Worm (Caenorhabditis elegans) whole organism, early embryonic: Measurements from ENCODE around the gene C24G6.8.

Source experiments
- B0310.2 ChIP-seq: sonication (generic microtip); optimal IDR thresholded peaks from 2 replicates; lab custom pipeline; 2016; ENCODE audit warnings: mild to moderate bottlenecking, missing genetic modification characterization, missing compliant biosample characterization
- F13C5.2 ChIP-seq: sonication (generic microtip); optimal IDR thresholded peaks from 2 replicates; lab custom pipeline; 2017; ENCODE audit warnings: mild to moderate bottlenecking, missing genetic modification characterization, inconsistent platforms, missing compliant biosample characterization
- aly-1 ChIP-seq: sonication (generic microtip); optimal IDR thresholded peaks from 2 replicates; lab custom pipeline; 2016; ENCODE audit warnings: missing genetic modification characterization, missing compliant biosample characterization
- ama-1 ChIP-seq: fragments of 150-350 bp; optimal IDR thresholded peaks from 2 replicates; lab custom pipeline; 2014
- ceh-13 ChIP-seq: fragments of 200-800 bp; sonication (Bioruptor generic); optimal IDR thresholded peaks from 2 replicates; lab custom pipeline; 2018; ENCODE audit warnings: mild to moderate bottlenecking, missing genetic modification characterization, missing compliant biosample characterization
- ceh-36 ChIP-seq: sonication (generic microtip); optimal IDR thresholded peaks from 2 replicates; lab custom pipeline; 2016; ENCODE audit warnings: missing genetic modification characterization, inconsistent platforms, missing compliant biosample characterization
- ets-7 ChIP-seq: sonication (generic microtip); optimal IDR thresholded peaks from 2 replicates; lab custom pipeline; 2016; ENCODE audit warnings: missing genotype, missing genetic modification characterization, missing compliant biosample characterization
- flt-1 ChIP-seq: fragments of 200-800 bp; sonication (Bioruptor generic); IDR thresholded peaks from 2 replicates; pipeline ENCODE4 v1.3.6; 2022; ENCODE audit warnings: missing genetic modification characterization, missing compliant biosample characterization
- hmbx-1 ChIP-seq: sonication (generic microtip); optimal IDR thresholded peaks from 2 replicates; lab custom pipeline; 2016; ENCODE audit warnings: mild to moderate bottlenecking, missing genetic modification characterization, missing compliant biosample characterization
- hmg-4 ChIP-seq: fragments of 200-800 bp; sonication (Bioruptor generic); optimal IDR thresholded peaks from 2 replicates; lab custom pipeline; 2018; ENCODE audit warnings: mild to moderate bottlenecking, missing genetic modification characterization, missing compliant biosample characterization
- hnd-1 ChIP-seq: sonication (generic microtip); optimal IDR thresholded peaks from 2 replicates; lab custom pipeline; 2016; ENCODE audit warnings: missing genetic modification characterization, missing compliant biosample characterization
- pes-1 ChIP-seq: fragments of 200-800 bp; sonication (Bioruptor generic); IDR thresholded peaks from 2 replicates; pipeline ENCODE4 v1.3.6; 2022; ENCODE audit warnings: missing genetic modification reagents, missing genetic modification characterization, missing compliant biosample characterization
- scrt-1 ChIP-seq: fragments of 200-800 bp; sonication (Bioruptor generic); IDR thresholded peaks from 2 replicates; pipeline ENCODE4 v1.3.6; 2022; ENCODE audit warnings: missing genetic modification characterization, missing compliant biosample characterization
- sea-1 ChIP-seq: fragments of 200-800 bp; sonication (Bioruptor generic); conservative IDR thresholded peaks from 2 replicates; pipeline ENCODE4 v1.3.6; 2022; ENCODE audit warnings: missing genetic modification characterization, missing compliant biosample characterization
- tbx-11 ChIP-seq: fragments of 200-800 bp; sonication (Bioruptor generic); IDR thresholded peaks from 2 replicates; pipeline ENCODE4 v1.3.6; 2022; ENCODE audit warnings: missing genetic modification characterization, missing compliant biosample characterization
- tbx-37 ChIP-seq: fragments of 200-800 bp; sonication (Bioruptor generic); conservative IDR thresholded peaks from 2 replicates; pipeline ENCODE4 v1.3.6; 2022; ENCODE audit warnings: missing genetic modification reagents, missing genetic modification characterization, missing compliant biosample characterization
- tra-4 ChIP-seq: sonication (generic microtip); optimal IDR thresholded peaks from 2 replicates; lab custom pipeline; 2017; ENCODE audit warnings: missing genetic modification characterization, missing compliant biosample characterization

C24G6.8 gene

ce11 chrV:5579666-5580065 lies 44.0 kb upstream of the C24G6.8 start:
- TF ChIP-seq hmbx-1 (tag; lab: Kevin White, UChicago) (no peak), flt-1 (GFP tag; lab: Robert Waterston, UW) (no peak), sea-1 (GFP tag; lab: Robert Waterston, UW) (no peak)

- TF ChIP-seq ets-7 (tag; lab: Kevin White, UChicago), result no peak
- TF ChIP-seq F13C5.2, result no peak
- no peak for TF ChIP-seq ceh-13 (GFP tag; lab: Kevin White, UChicago)
- no peak for TF ChIP-seq sea-1 (GFP tag; lab: Robert Waterston, UW)
- no peak for TF ChIP-seq ama-1 (lab: Kevin White, UChicago)
- TF ChIP-seq tra-4 (tag; lab: Kevin White, UChicago), result no peak
- TF ChIP-seq hmg-4 (GFP tag; lab: Kevin White, UChicago), result no peak
- TF ChIP-seq flt-1 (GFP tag; lab: Robert Waterston, UW), result no peak
- no peak for TF ChIP-seq B0310.2
- no peak for TF ChIP-seq ceh-36 (tag; lab: Kevin White, UChicago)
- no peak for TF ChIP-seq hnd-1 (tag; lab: Kevin White, UChicago)
- no peak for TF ChIP-seq hmbx-1 (tag; lab: Kevin White, UChicago)
- no peak for TF ChIP-seq scrt-1
- TF ChIP-seq tbx-11 (GFP tag; lab: Robert Waterston, UW), result no peak
- TF ChIP-seq aly-1 (tag; lab: Kevin White, UChicago), result no peak
- no peak for TF ChIP-seq pes-1 (GFP tag; lab: Robert Waterston, UW)
- no peak for TF ChIP-seq tbx-37
These were observed 40.3 kb upstream of the C24G6.8 start for ce11 chrV:5576008-5576407.

- TF ChIP-seq B0310.2 (no peak), hmg-4 (GFP tag; lab: Kevin White, UChicago) (no peak), tbx-11 (GFP tag; lab: Robert Waterston, UW) (no peak), F13C5.2 (no peak), hnd-1 (tag; lab: Kevin White, UChicago) (no peak), hmbx-1 (tag; lab: Kevin White, UChicago) (no peak), tbx-37 (no peak), ama-1 (lab: Kevin White, UChicago) (no peak), scrt-1 (no peak), sea-1 (GFP tag; lab: Robert Waterston, UW) (no peak)
These were observed 36.0 kb upstream of the C24G6.8 start for ce11 chrV:5571691-5572090.

ce11 chrV:5570433-5570832 lies 34.8 kb upstream of the C24G6.8 start, which contains the start of gene glb-6:
TSS of gene glb-6 (minus strand) at chrV:5570533.
- TF ChIP-seq F13C5.2 (no peak), sea-1 (GFP tag; lab: Robert Waterston, UW) (no peak), ceh-36 (tag; lab: Kevin White, UChicago) (no peak), hmbx-1 (tag; lab: Kevin White, UChicago) (no peak), pes-1 (GFP tag; lab: Robert Waterston, UW) (no peak), scrt-1 (no peak), hnd-1 (tag; lab: Kevin White, UChicago) (no peak)

- TF ChIP-seq hmg-4 (GFP tag; lab: Kevin White, UChicago) (no peak), sea-1 (GFP tag; lab: Robert Waterston, UW) (no peak), F13C5.2 (no peak), hnd-1 (tag; lab: Kevin White, UChicago) (no peak), ets-7 (tag; lab: Kevin White, UChicago) (no peak), ceh-13 (GFP tag; lab: Kevin White, UChicago) (no peak), tbx-11 (GFP tag; lab: Robert Waterston, UW) (no peak), aly-1 (tag; lab: Kevin White, UChicago) (no peak), hmbx-1 (tag; lab: Kevin White, UChicago) (no peak), flt-1 (GFP tag; lab: Robert Waterston, UW) (no peak), tra-4 (tag; lab: Kevin White, UChicago) (no peak), B0310.2 (no peak), tbx-37 (no peak), ceh-36 (tag; lab: Kevin White, UChicago) (no peak)
These were observed 31.4 kb upstream of the C24G6.8 start, which contains the start of gene C18C4.7 for ce11 chrV:5567119-5567518. TSS of gene C18C4.7 (minus strand) at chrV:5567219.

ce11 chrV:5559882-5560281 lies 24.2 kb upstream of the C24G6.8 start:
- TF ChIP-seq scrt-1 (no peak), pes-1 (GFP tag; lab: Robert Waterston, UW) (no peak), tbx-11 (GFP tag; lab: Robert Waterston, UW) (no peak), sea-1 (GFP tag; lab: Robert Waterston, UW) (no peak), hmg-4 (GFP tag; lab: Kevin White, UChicago) (no peak), tra-4 (tag; lab: Kevin White, UChicago) (no peak), hmbx-1 (tag; lab: Kevin White, UChicago) (no peak), ceh-36 (tag; lab: Kevin White, UChicago) (no peak), tbx-37 (no peak), ceh-13 (GFP tag; lab: Kevin White, UChicago) (no peak), ama-1 (lab: Kevin White, UChicago) (no peak), flt-1 (GFP tag; lab: Robert Waterston, UW) (no peak), ets-7 (tag; lab: Kevin White, UChicago) (no peak), aly-1 (tag; lab: Kevin White, UChicago) (no peak), B0310.2 (no peak), hnd-1 (tag; lab: Kevin White, UChicago) (no peak)

- TF ChIP-seq tbx-11 (GFP tag; lab: Robert Waterston, UW) (no peak), aly-1 (tag; lab: Kevin White, UChicago) (no peak), scrt-1 (no peak), ets-7 (tag; lab: Kevin White, UChicago) (no peak), hmbx-1 (tag; lab: Kevin White, UChicago) (no peak), ceh-36 (tag; lab: Kevin White, UChicago) (no peak), hmg-4 (GFP tag; lab: Kevin White, UChicago) (no peak), flt-1 (GFP tag; lab: Robert Waterston, UW) (no peak), pes-1 (GFP tag; lab: Robert Waterston, UW) (no peak), hnd-1 (tag; lab: Kevin White, UChicago) (no peak), ama-1 (lab: Kevin White, UChicago) (no peak), sea-1 (GFP tag; lab: Robert Waterston, UW) (no peak), F13C5.2 (no peak), tbx-37 (no peak), ceh-13 (GFP tag; lab: Kevin White, UChicago) (no peak), tra-4 (tag; lab: Kevin White, UChicago) (no peak), B0310.2 (no peak)
These were observed 22.9 kb upstream of the C24G6.8 start, which contains the start of gene glb-5 for ce11 chrV:5558590-5558989. TSS of gene glb-5 (plus strand) at chrV:5558890.
